Fruit fly (Drosophila melanogaster): ENCODE results near the gene rpr.

rpr gene

dm6 chr3L:18398264-18398735 lies at the start of gene rpr:
Gene rpr (minus strand): TSS chr3L:18398435.
- TF ChIP-seq Dfd (GFP tag; optimal IDR thresholded peaks at IDR 0.05): no peak
- TF ChIP-seq Hnf4 (GFP tag; optimal IDR thresholded peaks at IDR 0.05): peak; percentile 17
- peak; percentile 8 for TF ChIP-seq Jra (GFP tag; optimal IDR thresholded peaks at IDR 0.05)
- peak; percentile 89 for TF ChIP-seq psq (GFP tag; optimal IDR thresholded peaks at IDR 0.05)
- TF ChIP-seq usp (GFP tag; optimal IDR thresholded peaks at IDR 0.05): no peak
- no peak for TF ChIP-seq Rel (GFP tag; optimal IDR thresholded peaks at IDR 0.05)
- peak; percentile 74 for TF ChIP-seq Rel (tag; optimal IDR thresholded peaks at IDR 0.05)
- peak in 1 of 2 experiments; percentile 40 for TF ChIP-seq dl (GFP tag; optimal IDR thresholded peaks at IDR 0.05; ENCODE audit: insufficient read depth in 1 of 2, partially characterized antibody in 2 of 2)
- peak; percentile 49 for TF ChIP-seq Vsx2 (GFP tag; optimal IDR thresholded peaks at IDR 0.05; ENCODE audit: partially characterized antibody)

- TF ChIP-seq tai (GFP tag; optimal IDR thresholded peaks at IDR 0.05) (no peak), br (GFP tag; optimal IDR thresholded peaks at IDR 0.05) (no peak), sage (GFP tag; optimal IDR thresholded peaks at IDR 0.05) (no peak), dmrt93B (GFP tag; optimal IDR thresholded peaks at IDR 0.05) (no peak), pan (optimal IDR thresholded peaks at IDR 0.05) (no peak), Vsx2 (GFP tag; optimal IDR thresholded peaks at IDR 0.05; ENCODE audit: partially characterized antibody) (no peak), Jra (GFP tag; optimal IDR thresholded peaks at IDR 0.05) (no peak), woc (GFP tag; optimal IDR thresholded peaks at IDR 0.05) (no peak), brk (GFP tag; optimal IDR thresholded peaks at IDR 0.05) (no peak), dl (GFP tag; optimal IDR thresholded peaks at IDR 0.05; ENCODE audit: insufficient read depth in 1 of 2, partially characterized antibody in 2 of 2) (no peak)
Measured at dm6 chr3L:18439809-18440256, 41.6 kb upstream of the rpr start, which contains the start of gene skl. Gene skl (minus strand): TSS chr3L:18439942.

- TF ChIP-seq GATAd (GFP tag; optimal IDR thresholded peaks at IDR 0.05): no peak
- TF ChIP-seq woc (GFP tag; optimal IDR thresholded peaks at IDR 0.05): no peak
- peak in 1 of 2 experiments; percentile 1 for TF ChIP-seq foxo (GFP tag; optimal IDR thresholded peaks at IDR 0.05)
- TF ChIP-seq jim (GFP tag; optimal IDR thresholded peaks at IDR 0.05): no peak
Measured at dm6 chr3L:18430600-18430999, 32.4 kb upstream of the rpr start.

dm6 chr3L:18425288-18425687 lies 27.1 kb upstream of the rpr start:
- TF ChIP-seq dsf (GFP tag; optimal IDR thresholded peaks at IDR 0.05; ENCODE audit: borderline replicate concordance) (no peak), jim (GFP tag; optimal IDR thresholded peaks at IDR 0.05) (no peak), Jra (GFP tag; optimal IDR thresholded peaks at IDR 0.05) (no peak), lola (GFP tag; optimal IDR thresholded peaks at IDR 0.05) (no peak), woc (GFP tag; optimal IDR thresholded peaks at IDR 0.05) (no peak), Mio (GFP tag; optimal IDR thresholded peaks at IDR 0.05) (no peak), foxo (GFP tag; optimal IDR thresholded peaks at IDR 0.05) (no peak), Sp1 (GFP tag; optimal IDR thresholded peaks at IDR 0.05) (no peak), Vsx2 (GFP tag; optimal IDR thresholded peaks at IDR 0.05; ENCODE audit: partially characterized antibody) (no peak), Dif (GFP tag; optimal IDR thresholded peaks at IDR 0.05; ENCODE audit: partially characterized antibody) (no peak), psq (GFP tag; optimal IDR thresholded peaks at IDR 0.05) (no peak)

- TF ChIP-seq dmrt93B (GFP tag; optimal IDR thresholded peaks at IDR 0.05): no peak
- no peak for TF ChIP-seq lola (GFP tag; optimal IDR thresholded peaks at IDR 0.05)
- TF ChIP-seq h (GFP tag; optimal IDR thresholded peaks at IDR 0.05): peak; percentile 10
- TF ChIP-seq ey (GFP tag; optimal IDR thresholded peaks at IDR 0.05): peak; percentile 25
- peak; percentile 6 for TF ChIP-seq HLH106 (tag; optimal IDR thresholded peaks at IDR 0.05)
Measured at dm6 chr3L:18423011-18423410, 24.8 kb upstream of the rpr start.

dm6 chr3L:18417820-18418219 lies 19.6 kb upstream of the rpr start:
- TF ChIP-seq Dfd (GFP tag; optimal IDR thresholded peaks at IDR 0.05) (no peak), ey (GFP tag; optimal IDR thresholded peaks at IDR 0.05) (no peak), br (GFP tag; optimal IDR thresholded peaks at IDR 0.05) (no peak), psq (GFP tag; optimal IDR thresholded peaks at IDR 0.05) (no peak), dmrt93B (GFP tag; optimal IDR thresholded peaks at IDR 0.05) (no peak), tai (GFP tag; optimal IDR thresholded peaks at IDR 0.05) (no peak), Abd-B (GFP tag; optimal IDR thresholded peaks at IDR 0.05) (no peak), dl (GFP tag; optimal IDR thresholded peaks at IDR 0.05; ENCODE audit: insufficient read depth in 1 of 2, partially characterized antibody in 2 of 2) (no peak), rgr (GFP tag; optimal IDR thresholded peaks at IDR 0.05) (no peak), Hnf4 (GFP tag; optimal IDR thresholded peaks at IDR 0.05) (no peak), fru (GFP tag; optimal IDR thresholded peaks at IDR 0.05) (no peak), usp (GFP tag; optimal IDR thresholded peaks at IDR 0.05) (no peak), jim (GFP tag; optimal IDR thresholded peaks at IDR 0.05) (no peak), OdsH (GFP tag; optimal IDR thresholded peaks at IDR 0.05) (no peak), Mio (GFP tag; optimal IDR thresholded peaks at IDR 0.05) (no peak), Dif (GFP tag; optimal IDR thresholded peaks at IDR 0.05; ENCODE audit: partially characterized antibody) (no peak), Rel (GFP tag; optimal IDR thresholded peaks at IDR 0.05) (no peak), Rel (tag; optimal IDR thresholded peaks at IDR 0.05) (no peak), Vsx2 (GFP tag; optimal IDR thresholded peaks at IDR 0.05; ENCODE audit: partially characterized antibody) (no peak), Hr78 (GFP tag; optimal IDR thresholded peaks at IDR 0.05) (no peak)
